Fruit fly (Drosophila melanogaster): ENCODE results near the gene Marf.
A peak's percentile ranks its signal among the peaks of the same experiment; 100 is the strongest.

Gene Marf

dm6 chrX:6316858-6317474 lies 48.8 kb upstream of the Marf start (continued):
- TF ChIP-seq nau (GFP tag; optimal IDR thresholded peaks at IDR 0.05) (no peak), rib (GFP tag; IDR thresholded peaks at IDR 0.05) (no peak), Oli (tag; optimal IDR thresholded peaks at IDR 0.05) (peak; percentile 58), gfzf (GFP tag; optimal IDR thresholded peaks at IDR 0.05) (no peak), CG2116 (GFP tag; optimal IDR thresholded peaks at IDR 0.05) (no peak), her (GFP tag; optimal IDR thresholded peaks at IDR 0.05) (peak; percentile 21), salm (tag; optimal IDR thresholded peaks at IDR 0.05) (no peak), CG18619 (GFP tag; optimal IDR thresholded peaks at IDR 0.05) (peak; percentile 66), CG14441 (GFP tag; IDR thresholded peaks at IDR 0.05) (peak; percentile 67), gro (GFP tag; optimal IDR thresholded peaks at IDR 0.05) (peak; percentile 65), mld (GFP tag; IDR thresholded peaks at IDR 0.05; ENCODE audit: partially characterized antibody) (no peak), CG13123 (GFP tag; optimal IDR thresholded peaks at IDR 0.05) (no peak), cg (GFP tag; optimal IDR thresholded peaks at IDR 0.05) (no peak), ara (GFP tag; IDR thresholded peaks at IDR 0.05) (peak; percentile 33; the same call in 1 of the 2 replicates), Jarid2 (GFP tag; optimal IDR thresholded peaks at IDR 0.05) (no peak), H2.0 (GFP tag; IDR thresholded peaks at IDR 0.05) (peak; percentile 33; the same call in 1 of the 2 replicates), CG16779 (GFP tag; IDR thresholded peaks at IDR 0.05) (no peak), CG13775 (GFP tag; optimal IDR thresholded peaks at IDR 0.05) (peak; percentile 41), nerfin-2 (GFP tag; IDR thresholded peaks at IDR 0.05; ENCODE audit: partially characterized antibody) (no peak), slou (GFP tag; optimal IDR thresholded peaks at IDR 0.05) (peak; percentile 1), CG6813 (GFP tag; optimal IDR thresholded peaks at IDR 0.05) (peak; percentile 75), inv (GFP tag; IDR thresholded peaks at IDR 0.05; ENCODE audit: partially characterized antibody) (no peak), CG7963 (GFP tag; IDR thresholded peaks at IDR 0.05; ENCODE audit: partially characterized antibody) (no peak), H15 (GFP tag; IDR thresholded peaks at IDR 0.05) (peak; percentile 61; the same call in 2 of the 3 replicates), ewg (GFP tag; optimal IDR thresholded peaks at IDR 0.05) (peak; percentile 27), sr (GFP tag; IDR thresholded peaks at IDR 0.05) (no peak), gsb (GFP tag; IDR thresholded peaks at IDR 0.05) (peak; percentile 21; the same call in 1 of the 2 replicates), ham (GFP tag; IDR thresholded peaks at IDR 0.05) (no peak; the same call in 1 of the 2 replicates), CG10462 (GFP tag; optimal IDR thresholded peaks at IDR 0.05) (no peak), sc (optimal IDR thresholded peaks at IDR 0.05) (no peak), sc (GFP tag; optimal IDR thresholded peaks at IDR 0.05) (no peak), CG10543 (GFP tag; optimal IDR thresholded peaks at IDR 0.05) (peak; percentile 66), Atf6 (GFP tag; IDR thresholded peaks at IDR 0.05) (peak; percentile 83), hb (GFP tag; IDR thresholded peaks at IDR 0.05; ENCODE audit: partially characterized antibody) (no peak), twi (tag; optimal IDR thresholded peaks at IDR 0.05) (no peak), CG1832 (GFP tag; optimal IDR thresholded peaks at IDR 0.05) (peak; percentile 18), nmo (GFP tag; optimal IDR thresholded peaks at IDR 0.05) (peak; percentile 43), Awh (GFP tag; IDR thresholded peaks at IDR 0.05) (peak; percentile 50; the same call in 1 of the 2 replicates), CG4730 (GFP tag; IDR thresholded peaks at IDR 0.05) (0 out of 2 replicates have a peak, but pooled peaks have one; percentile 27), HmgZ (tag; optimal IDR thresholded peaks at IDR 0.05) (peak; percentile 36), Hr39 (optimal IDR thresholded peaks at IDR 0.05) (no peak), CG13624 (GFP tag; optimal IDR thresholded peaks at IDR 0.05) (peak; percentile 34), esg (GFP tag; conservative IDR thresholded peaks at IDR 0.05) (peak; percentile 62), zf30C (GFP tag; optimal IDR thresholded peaks at IDR 0.05) (no peak), CG8478 (optimal IDR thresholded peaks at IDR 0.05) (no peak), CG3838 (GFP tag; optimal IDR thresholded peaks at IDR 0.05) (no peak), NK7.1 (GFP tag; optimal IDR thresholded peaks at IDR 0.05) (no peak), tna (GFP tag; IDR thresholded peaks at IDR 0.05; ENCODE audit: partially characterized antibody) (no peak), slbo (GFP tag; IDR thresholded peaks at IDR 0.05) (peak; percentile 85), CG30403 (GFP tag; optimal IDR thresholded peaks at IDR 0.05) (peak; percentile 64), ash1 (GFP tag; optimal IDR thresholded peaks at IDR 0.05) (no peak)

All from whole organism, embryonic.